Worm (Caenorhabditis elegans) whole organism, young adult: Measurements from ENCODE around the gene vglu-2.

Experiments
- B0336.3 ChIP-seq: fragments of 200-800 bp; sonication (Bioruptor generic); IDR thresholded peaks from 2 replicates; pipeline ENCODE4 v1.3.6; 2022; ENCODE audit warnings: missing genetic modification characterization, missing compliant biosample characterization
- C17E4.6 ChIP-seq: fragments of 200-800 bp; sonication (Bioruptor generic); IDR thresholded peaks from 2 replicates; pipeline ENCODE4 v1.3.6; 2022; ENCODE audit warnings: missing genetic modification reagents, missing genetic modification characterization, missing compliant biosample characterization
- F49E8.2 ChIP-seq: sonication (generic microtip); optimal IDR thresholded peaks from 3 replicates; lab custom pipeline; 2017; ENCODE audit warnings: missing genetic modification characterization, mild to moderate bottlenecking, missing compliant biosample characterization, antibody characterized with exemption, moderate library complexity; ENCODE audit not compliant: insufficient read depth
- F55B11.4 ChIP-seq: sonication (generic microtip); optimal IDR thresholded peaks from 2 replicates; lab custom pipeline; 2016; ENCODE audit warnings: missing compliant biosample characterization, missing genetic modification characterization, borderline replicate concordance; ENCODE audit not compliant: insufficient read depth
- K11D2.4 ChIP-seq: fragments of 200-800 bp; sonication (Bioruptor generic); IDR thresholded peaks from 2 replicates; pipeline ENCODE4 v1.3.6; 2022; ENCODE audit warnings: missing genetic modification reagents, missing genetic modification characterization, missing compliant biosample characterization
- Y56A3A.18 ChIP-seq: fragments of 200-800 bp; sonication (Bioruptor generic); IDR thresholded peaks from 2 replicates; pipeline ENCODE4 v1.3.6; 2022; ENCODE audit warnings: missing genetic modification reagents, missing genetic modification characterization, missing compliant biosample characterization
- Y67H2A.10 ChIP-seq: fragments of 200-800 bp; sonication (Bioruptor generic); conservative IDR thresholded peaks from 2 replicates; pipeline ENCODE4 v1.3.6; 2022; ENCODE audit warnings: missing genetic modification reagents, missing genetic modification characterization, missing compliant biosample characterization
- Y95B8A.8 ChIP-seq: fragments of 200-800 bp; sonication (Bioruptor generic); IDR thresholded peaks from 2 replicates; pipeline ENCODE4 v1.3.6; 2022; ENCODE audit warnings: missing genetic modification reagents, missing genetic modification characterization, missing compliant biosample characterization
- akir-1 ChIP-seq: fragments of 200-800 bp; sonication (Bioruptor generic); optimal IDR thresholded peaks from 2 replicates; lab custom pipeline; 2018; ENCODE audit warnings: mild to moderate bottlenecking, missing genetic modification characterization, moderate library complexity, missing compliant biosample characterization
- ama-1 ChIP-seq, 3 experiments: fragments of 150-350 bp in 1 of 3; sonication (generic microtip) in 2 of 3; optimal IDR thresholded peaks; 2 replicates each; lab custom pipeline; 2014 to 2018; ENCODE audit warnings: missing biosample characterization in 2 of 3, missing genetic modification characterization in 2 of 3, missing genetic modification reagents in 2 of 3
- athp-1 ChIP-seq: sonication (generic microtip); optimal IDR thresholded peaks from 2 replicates; lab custom pipeline; 2017; ENCODE audit warnings: mild to moderate bottlenecking, missing genetic modification characterization, missing compliant biosample characterization
- attf-5 ChIP-seq: fragments of 200-800 bp; sonication (Bioruptor generic); optimal IDR thresholded peaks from 2 replicates; lab custom pipeline; 2018; ENCODE audit warnings: mild to moderate bottlenecking, missing genetic modification characterization, missing compliant biosample characterization
- ceh-27 ChIP-seq: fragments of 200-800 bp; sonication (Bioruptor generic); optimal IDR thresholded peaks from 2 replicates; lab custom pipeline; 2018; ENCODE audit warnings: mild to moderate bottlenecking, missing genetic modification characterization, moderate library complexity, missing compliant biosample characterization
- ceh-58 ChIP-seq: fragments of 200-800 bp; sonication (Bioruptor generic); IDR thresholded peaks from 2 replicates; pipeline ENCODE4 v1.3.6; 2022; ENCODE audit warnings: missing genetic modification characterization, missing compliant biosample characterization
- chd-7 ChIP-seq: sonication (generic microtip); optimal IDR thresholded peaks from 2 replicates; lab custom pipeline; 2016; ENCODE audit warnings: mild to moderate bottlenecking, missing genetic modification characterization, moderate library complexity, missing compliant biosample characterization
- hlh-12 ChIP-seq: sonication (generic microtip); optimal IDR thresholded peaks from 2 replicates; lab custom pipeline; 2016; ENCODE audit warnings: missing genetic modification characterization, missing compliant biosample characterization
- hmg-20 ChIP-seq: fragments of 200-800 bp; sonication (Bioruptor generic); IDR thresholded peaks from 2 replicates; pipeline ENCODE4 v1.3.6; 2022; ENCODE audit warnings: missing genetic modification reagents, missing genetic modification characterization, missing compliant biosample characterization
- lin-26 ChIP-seq: fragments of 200-800 bp; sonication (Bioruptor generic); IDR thresholded peaks from 2 replicates; pipeline ENCODE4 v1.3.6; 2022; ENCODE audit warnings: missing genetic modification reagents, missing genetic modification characterization, missing compliant biosample characterization
- lir-1 ChIP-seq: fragments of 200-800 bp; sonication (Bioruptor generic); conservative IDR thresholded peaks from 2 replicates; pipeline ENCODE4 v1.3.6; 2022; ENCODE audit warnings: missing genetic modification reagents, missing genetic modification characterization, missing compliant biosample characterization
- lsy-27 ChIP-seq: sonication (generic microtip); optimal IDR thresholded peaks from 2 replicates; lab custom pipeline; 2017; ENCODE audit warnings: missing genetic modification characterization, mild to moderate bottlenecking, missing compliant biosample characterization, antibody characterized with exemption, missing genotype, borderline replicate concordance; ENCODE audit not compliant: insufficient read depth
- madf-10 ChIP-seq: sonication (generic microtip); optimal IDR thresholded peaks from 2 replicates; lab custom pipeline; 2016; ENCODE audit warnings: mild to moderate bottlenecking, missing genetic modification characterization, missing compliant biosample characterization
- madf-6 ChIP-seq: fragments of 200-800 bp; sonication (Bioruptor generic); IDR thresholded peaks from 2 replicates; pipeline ENCODE4 v1.3.6; 2022; ENCODE audit warnings: missing genetic modification reagents, missing genetic modification characterization, missing compliant biosample characterization
- nhr-120 ChIP-seq: fragments of 200-800 bp; sonication (Bioruptor generic); IDR thresholded peaks from 2 replicates; pipeline ENCODE4 v1.3.6; 2022; ENCODE audit warnings: missing genetic modification characterization, missing compliant biosample characterization
- nhr-80 ChIP-seq: sonication (generic microtip); optimal IDR thresholded peaks from 2 replicates; lab custom pipeline; 2016; ENCODE audit warnings: missing genetic modification characterization, missing compliant biosample characterization
- pha-4 ChIP-seq: fragments of 150-350 bp; sonication (generic microtip); optimal IDR thresholded peaks from 2 replicates; lab custom pipeline; 2014; ENCODE audit warnings: missing biosample characterization, missing genetic modification reagents, missing genetic modification characterization
- rcor-1 ChIP-seq: fragments of 200-800 bp; sonication (Bioruptor generic); IDR thresholded peaks from 2 replicates; pipeline ENCODE4 v1.3.6; 2022; ENCODE audit warnings: missing genetic modification reagents, missing genetic modification characterization, missing compliant biosample characterization
- snpc-4 ChIP-seq, 5 experiments: fragments of 150-350 bp in 1 of 5; sonication (generic microtip) in 4 of 5; optimal IDR thresholded peaks; 2 replicates each; lab custom pipeline; 2014 to 2018; ENCODE audit warnings: missing genetic modification characterization in 5 of 5, missing biosample characterization in 3 of 5, antibody characterized with exemption in 2 of 5, mild to moderate bottlenecking in 2 of 5, missing compliant biosample characterization in 2 of 5, missing genotype in 2 of 5, moderate library complexity in 2 of 5, missing genetic modification reagents in 1 of 5
- sptf-2 ChIP-seq: fragments of 200-800 bp; sonication (Bioruptor generic); optimal IDR thresholded peaks from 2 replicates; lab custom pipeline; 2018; ENCODE audit warnings: mild to moderate bottlenecking, missing genetic modification characterization, missing compliant biosample characterization
- tlf-1 ChIP-seq: fragments of 200-800 bp; sonication (Bioruptor generic); optimal IDR thresholded peaks from 2 replicates; lab custom pipeline; 2018; ENCODE audit warnings: mild to moderate bottlenecking, missing genetic modification characterization, missing compliant biosample characterization
- zfh-2 ChIP-seq: fragments of 200-800 bp; sonication (Bioruptor generic); conservative IDR thresholded peaks from 2 replicates; pipeline ENCODE4 v1.3.6; 2022; ENCODE audit warnings: missing genetic modification reagents, missing genetic modification characterization, missing compliant biosample characterization
- zim-3 ChIP-seq: sonication (generic microtip); optimal IDR thresholded peaks from 2 replicates; lab custom pipeline; 2017; ENCODE audit warnings: mild to moderate bottlenecking, missing genetic modification characterization, moderate library complexity, missing compliant biosample characterization
- ztf-22 ChIP-seq: fragments of 200-800 bp; sonication (Bioruptor generic); optimal IDR thresholded peaks from 2 replicates; lab custom pipeline; 2018; ENCODE audit warnings: mild to moderate bottlenecking, missing genetic modification characterization, moderate library complexity, missing compliant biosample characterization
- ztf-25 ChIP-seq: fragments of 200-800 bp; sonication (Bioruptor generic); IDR thresholded peaks from 2 replicates; pipeline ENCODE4 v1.3.6; 2022; ENCODE audit warnings: missing genetic modification reagents, missing genetic modification characterization, missing compliant biosample characterization
- ztf-26 ChIP-seq: sonication (generic microtip); optimal IDR thresholded peaks from 2 replicates; lab custom pipeline; 2017; ENCODE audit warnings: missing genetic modification characterization, missing compliant biosample characterization

Gene vglu-2

DNA sequence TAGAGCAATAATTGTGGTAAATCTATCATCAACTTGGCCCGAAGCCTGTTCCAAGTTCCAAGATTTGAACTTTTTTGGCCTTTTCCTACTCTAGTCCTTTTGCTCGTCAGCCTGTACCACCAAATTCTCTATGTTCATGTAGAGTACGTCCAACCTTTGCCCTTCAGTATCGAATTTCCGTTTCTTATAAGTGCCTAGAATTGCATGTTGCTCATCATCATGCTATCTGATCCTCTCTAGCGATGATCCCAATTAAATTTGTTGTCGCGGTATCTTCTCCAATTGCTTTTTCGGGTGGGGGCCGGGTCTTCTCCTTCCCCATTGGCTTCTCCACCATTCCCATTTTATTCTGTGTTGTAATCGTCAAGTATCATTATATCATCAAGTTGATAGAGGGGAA is 991 bp upstream of the vglu-2 start:
- TF ChIP-seq K11D2.4 (GFP tag; lab: Robert Waterston, UW), result no peak
- TF ChIP-seq F55B11.4 (tag; lab: Kevin White, UChicago), result no peak
- TF ChIP-seq ceh-58 (GFP tag; lab: Robert Waterston, UW), result no peak
- TF ChIP-seq C17E4.6 (GFP tag; lab: Robert Waterston, UW), result no peak
- no peak for TF ChIP-seq pha-4 (tag; lab: Kevin White, UChicago)
- TF ChIP-seq Y67H2A.10 (GFP tag; lab: Robert Waterston, UW), result no peak
- no peak for TF ChIP-seq ztf-25 (GFP tag; lab: Robert Waterston, UW)
- no peak for TF ChIP-seq madf-10
- TF ChIP-seq attf-5 (GFP tag; lab: Kevin White, UChicago), result no peak
- no peak for TF ChIP-seq athp-1 (tag; lab: Kevin White, UChicago)
- TF ChIP-seq F49E8.2, result no peak

DNA sequence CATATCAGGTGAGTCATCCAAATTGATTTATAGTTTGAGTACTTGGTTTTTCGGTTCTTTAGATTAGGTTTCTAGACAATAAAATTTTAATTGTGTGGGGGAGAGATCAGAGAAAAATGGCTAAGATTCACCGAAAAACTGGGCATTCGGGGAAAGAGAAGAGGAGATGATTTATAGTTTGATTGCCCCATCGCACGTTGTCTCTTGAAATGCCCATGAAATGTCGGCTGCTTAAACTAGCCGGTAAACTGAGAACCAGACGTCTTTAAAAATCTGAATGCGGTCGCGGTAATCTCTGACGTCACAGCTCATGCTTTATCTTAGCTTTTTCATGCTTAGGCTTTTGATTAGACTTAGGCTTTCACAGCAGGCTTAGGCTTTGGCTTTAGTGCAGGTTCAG is 2.0 kb downstream of the vglu-2 start:
- no peak for TF ChIP-seq snpc-4 (GFP tag; optimal IDR thresholded peaks at IDR 0.05; lab: Kevin White, UChicago)
- TF ChIP-seq snpc-4 (tag; optimal IDR thresholded peaks at IDR 0.05; lab: Kevin White, UChicago), result peak in 2 of 4 experiments; percentile 4 to 51
- TF ChIP-seq hmg-20 (GFP tag; lab: Robert Waterston, UW), result no peak
- TF ChIP-seq Y56A3A.18 (GFP tag; lab: Robert Waterston, UW), result no peak
- no peak for TF ChIP-seq sptf-2
- 0 out of 2 replicates have a peak, but pooled peaks have one; percentile 23 for TF ChIP-seq lin-26 (GFP tag; lab: Robert Waterston, UW)
- TF ChIP-seq nhr-120 (GFP tag; lab: Robert Waterston, UW), result no peak
- no peak for TF ChIP-seq rcor-1 (GFP tag; lab: Robert Waterston, UW)
- TF ChIP-seq madf-6 (GFP tag; lab: Robert Waterston, UW), result no peak
- TF ChIP-seq hlh-12 (tag; lab: Kevin White, UChicago), result no peak

- no peak for TF ChIP-seq zim-3
- no peak for TF ChIP-seq ceh-27 (GFP tag; lab: Kevin White, UChicago)
- no peak for TF ChIP-seq madf-6 (GFP tag; lab: Robert Waterston, UW)
- no peak for TF ChIP-seq tlf-1 (GFP tag; lab: Kevin White, UChicago)
- no peak for TF ChIP-seq akir-1
- no peak for TF ChIP-seq ztf-22 (GFP tag; lab: Kevin White, UChicago)
- TF ChIP-seq ztf-26 (tag; lab: Kevin White, UChicago), result no peak
- TF ChIP-seq chd-7 (tag; lab: Kevin White, UChicago), result no peak
- TF ChIP-seq B0336.3 (GFP tag; lab: Robert Waterston, UW), result no peak
- TF ChIP-seq zfh-2 (GFP tag; lab: Robert Waterston, UW), result no peak
- TF ChIP-seq lsy-27 (tag; lab: Kevin White, UChicago), result no peak
- TF ChIP-seq Y95B8A.8 (GFP tag; lab: Robert Waterston, UW), result no peak
- TF ChIP-seq lir-1 (GFP tag; lab: Robert Waterston, UW), result no peak
Observed at ce11 chrIII:10300078-10300477, 5.1 kb downstream of the vglu-2 start, which contains the start of gene vglu-3. Gene vglu-3 (plus strand): TSS chrIII:10300378.

ce11 chrIII:10305295-10305694 is 10.4 kb downstream of the vglu-2 start:
- TF ChIP-seq nhr-80 (tag; lab: Kevin White, UChicago) (peak; percentile 42), ama-1 (optimal IDR thresholded peaks at IDR 0.05; lab: Kevin White, UChicago) (no peak), ama-1 (GFP tag; optimal IDR thresholded peaks at IDR 0.05; lab: Kevin White, UChicago) (no peak)
